Worm (Caenorhabditis elegans) whole organism, L1 larva: Measurements from ENCODE around the gene otub-1.
"Not testable (repeated sequence)": the region's sequence is repeated elsewhere in the genome, so short reads cannot be mapped to it uniquely, and the experiment has no call there.

ENCODE experiments used
- C04F5.9 ChIP-seq: sonication (generic microtip); optimal IDR thresholded peaks from 2 replicates; lab custom pipeline; 2016; ENCODE audit warnings: missing genetic modification characterization, missing compliant biosample characterization
- F16B12.6 ChIP-seq: fragments of 150-350 bp; optimal IDR thresholded peaks from 2 replicates; lab custom pipeline; 2014; ENCODE audit warnings: missing biosample characterization, missing genetic modification characterization
- ceh-8 ChIP-seq: fragments of 200-800 bp; sonication (Bioruptor generic); optimal IDR thresholded peaks from 2 replicates; lab custom pipeline; 2018; ENCODE audit warnings: mild to moderate bottlenecking, missing genetic modification characterization, moderate library complexity, missing compliant biosample characterization
- dpl-1 ChIP-seq, 3 experiments: fragments of 150-350 bp in 2 of 3; sonication (generic microtip) in 1 of 3; optimal IDR thresholded peaks; 2 replicates each; lab custom pipeline; 2014 to 2017; ENCODE audit warnings: missing biosample characterization in 3 of 3, missing genetic modification characterization in 3 of 3, missing genetic modification reagents in 3 of 3
- efl-3 ChIP-seq: fragments of 200-800 bp; sonication (Bioruptor generic); optimal IDR thresholded peaks from 2 replicates; lab custom pipeline; 2018; ENCODE audit warnings: mild to moderate bottlenecking, missing genetic modification characterization, missing compliant biosample characterization
- fkh-4 ChIP-seq: sonication (generic microtip); optimal IDR thresholded peaks from 2 replicates; lab custom pipeline; 2016; ENCODE audit warnings: missing compliant biosample characterization, missing genetic modification characterization, borderline replicate concordance
- grh-1 ChIP-seq: fragments of 200-800 bp; sonication (Bioruptor generic); IDR thresholded peaks from 2 replicates; pipeline ENCODE4 v1.3.6; 2022; ENCODE audit warnings: missing genetic modification reagents, missing genetic modification characterization, missing compliant biosample characterization
- hlh-4 ChIP-seq: sonication (generic microtip); optimal IDR thresholded peaks from 2 replicates; lab custom pipeline; 2016; ENCODE audit warnings: mild to moderate bottlenecking, missing genetic modification characterization, missing compliant biosample characterization
- irx-1 ChIP-seq: sonication (generic microtip); optimal IDR thresholded peaks from 2 replicates; lab custom pipeline; 2016; ENCODE audit warnings: missing genetic modification characterization, missing compliant biosample characterization
- mef-2 ChIP-seq: fragments of 150-350 bp; optimal IDR thresholded peaks from 2 replicates; lab custom pipeline; 2014; ENCODE audit warnings: missing biosample characterization, missing genetic modification characterization
- mep-1 ChIP-seq: fragments of 150-350 bp; optimal IDR thresholded peaks from 2 replicates; lab custom pipeline; 2014; ENCODE audit warnings: missing biosample characterization, missing genetic modification characterization
- nhr-28 ChIP-seq: fragments of 150-350 bp; optimal IDR thresholded peaks from 2 replicates; lab custom pipeline; 2014; ENCODE audit warnings: missing biosample characterization, missing genetic modification characterization
- nhr-76 ChIP-seq: sonication (generic microtip); optimal IDR thresholded peaks from 2 replicates; lab custom pipeline; 2017; ENCODE audit warnings: missing biosample characterization, missing genetic modification characterization
- pax-3 ChIP-seq: fragments of 200-800 bp; sonication (Bioruptor generic); optimal IDR thresholded peaks from 2 replicates; lab custom pipeline; 2018; ENCODE audit warnings: mild to moderate bottlenecking, missing genetic modification characterization, moderate library complexity, missing compliant biosample characterization
- skn-1 ChIP-seq: fragments of 150-350 bp; optimal IDR thresholded peaks from 2 replicates; lab custom pipeline; 2014; ENCODE audit warnings: missing biosample characterization, missing genetic modification characterization
- sup-37 ChIP-seq: fragments of 200-800 bp; sonication (Bioruptor generic); optimal IDR thresholded peaks from 2 replicates; lab custom pipeline; 2018; ENCODE audit warnings: mild to moderate bottlenecking, missing genetic modification characterization, missing compliant biosample characterization
- swsn-7 ChIP-seq: sonication (generic microtip); optimal IDR thresholded peaks from 2 replicates; lab custom pipeline; 2016; ENCODE audit warnings: missing genetic modification characterization, missing compliant biosample characterization
- ztf-4 ChIP-seq: fragments of 150-350 bp; optimal IDR thresholded peaks from 2 replicates; lab custom pipeline; 2014; ENCODE audit warnings: missing biosample characterization, missing genetic modification characterization

The otub-1 gene

DNA sequence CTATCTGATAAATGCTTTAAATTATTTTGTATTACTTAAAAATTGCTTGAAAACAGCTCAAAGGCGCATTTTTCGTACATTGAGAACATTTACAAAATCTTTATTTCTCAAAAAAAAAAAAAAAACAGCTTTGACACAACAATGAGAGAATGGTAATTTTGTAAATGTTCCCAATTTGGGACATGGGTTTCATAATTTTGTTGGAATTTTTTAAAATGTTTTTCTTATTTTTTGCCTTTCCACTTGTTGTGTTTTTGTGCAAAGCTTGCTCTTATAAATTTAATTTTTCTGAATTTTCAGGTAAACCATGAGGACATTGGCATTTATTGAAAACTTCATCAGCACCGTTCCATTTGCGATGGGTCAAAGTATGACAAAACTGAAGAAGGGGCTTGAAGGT lies 45.6 kb downstream of the otub-1 start, which contains the start of gene T01G5.7 (continued):
- TF ChIP-seq efl-3 (GFP tag; lab: Kevin White, UChicago) (no peak), nhr-28 (no peak), mef-2 (tag; lab: Kevin White, UChicago) (no peak)

DNA sequence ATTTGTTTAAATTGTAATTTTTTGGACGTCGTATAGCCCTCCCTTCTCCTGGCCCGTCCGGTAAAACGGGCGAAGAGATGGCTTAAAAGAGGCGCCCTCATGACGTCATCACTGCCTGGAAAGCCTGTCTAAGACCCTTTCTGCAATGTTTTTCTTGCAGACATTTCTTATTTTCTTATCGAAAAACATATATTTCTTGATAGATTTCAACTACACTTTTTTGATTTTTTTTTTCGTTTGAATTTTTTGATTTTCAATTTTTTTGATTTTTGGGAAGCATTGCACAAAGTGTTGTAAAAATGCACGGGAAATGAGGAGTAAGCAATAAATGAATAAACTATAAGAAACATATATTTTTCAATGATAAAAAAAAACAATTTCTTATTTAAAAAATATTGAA lies 47.9 kb downstream of the otub-1 start, which contains the start of gene T01G5.6:
T01G5.6 (minus strand) TSS at position 101 of the 400 bp plus-strand sequence.
- TF ChIP-seq swsn-7 (tag; lab: Kevin White, UChicago) (no peak), sup-37 (GFP tag; lab: Kevin White, UChicago) (no peak), dpl-1 (GFP tag; optimal IDR thresholded peaks at IDR 0.05; lab: Kevin White, UChicago) (no peak), irx-1 (tag; lab: Kevin White, UChicago) (no peak), F16B12.6 (tag; lab: Kevin White, UChicago) (no peak), ztf-4 (tag; lab: Kevin White, UChicago) (no peak), ceh-8 (no peak), grh-1 (GFP tag; lab: Robert Waterston, UW) (no peak), nhr-76 (tag; lab: Kevin White, UChicago) (no peak), mep-1 (tag; lab: Kevin White, UChicago) (no peak), C04F5.9 (tag; lab: Kevin White, UChicago) (no peak), fkh-4 (tag; lab: Kevin White, UChicago) (no peak)
- TF ChIP-seq, all 84 proteins: peak for 0

DNA sequence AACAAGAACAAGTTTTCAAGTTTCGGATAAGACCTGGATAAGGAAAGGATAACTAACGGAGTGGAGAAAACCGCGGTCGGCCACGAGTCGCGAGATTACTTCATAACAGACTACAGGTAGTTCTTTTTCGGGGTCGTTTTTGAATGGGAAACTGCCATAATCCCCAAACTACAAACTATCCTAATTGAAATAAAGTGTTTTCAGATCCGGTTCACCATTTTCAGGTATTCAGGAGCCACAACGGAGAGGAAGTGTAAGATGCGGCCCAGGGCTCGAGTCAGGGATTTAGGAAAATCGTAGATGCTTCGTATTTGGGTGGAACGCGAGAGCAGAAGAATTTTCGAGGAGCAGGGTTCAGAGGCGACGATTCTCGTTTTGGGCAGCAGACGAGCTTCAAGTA lies 49.9 kb downstream of the otub-1 start, which contains the start of gene T01G5.8:
T01G5.8 (plus strand) TSS at position 301 of the 400 bp plus-strand sequence.
- not testable (repeated sequence) for TF ChIP-seq hlh-4, skn-1, pax-3
